Fruit fly (Drosophila melanogaster): ENCODE data around the gene CG13728.

Gene CG13728

DNA sequence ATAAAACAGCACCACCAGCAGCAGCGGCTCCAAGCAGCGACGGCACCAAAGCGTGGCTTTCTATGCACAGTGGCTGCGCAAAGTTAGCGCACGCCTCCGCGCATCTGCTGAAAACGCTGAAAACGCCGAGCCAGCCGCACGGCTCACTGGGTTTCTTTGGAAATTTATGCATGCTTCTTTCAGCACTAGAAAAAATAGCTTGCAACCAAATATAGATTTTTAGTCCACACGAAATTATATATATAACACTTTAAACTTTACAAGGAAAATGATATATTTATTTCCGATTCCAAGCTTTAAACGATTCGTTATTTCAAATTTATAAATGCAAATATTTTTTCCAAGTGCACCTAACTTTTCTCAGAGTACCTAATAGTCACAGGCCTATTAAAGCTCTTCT, 22.1 kb upstream of the CG13728 start (continued):
- TF ChIP-seq CG17186 (GFP tag; optimal IDR thresholded peaks at IDR 0.05) (no peak), dmrt11E (tag; optimal IDR thresholded peaks at IDR 0.05) (peak; percentile 42), slp2 (GFP tag; optimal IDR thresholded peaks at IDR 0.05) (no peak), CG8290 (GFP tag; optimal IDR thresholded peaks at IDR 0.05) (no peak), CG8290 (tag; optimal IDR thresholded peaks at IDR 0.05) (no peak), Kr (GFP tag; optimal IDR thresholded peaks at IDR 0.05) (no peak), vnd (GFP tag; IDR thresholded peaks at IDR 0.05; ENCODE audit: partially characterized antibody) (no peak), aop (GFP tag; IDR thresholded peaks at IDR 0.05) (no peak), CG10979 (tag; optimal IDR thresholded peaks at IDR 0.05) (peak; percentile 74), sima (GFP tag; optimal IDR thresholded peaks at IDR 0.05) (no peak), CG11695 (GFP tag; IDR thresholded peaks at IDR 0.05) (no peak), CG9876 (GFP tag; optimal IDR thresholded peaks at IDR 0.05) (no peak), CG17612 (GFP tag; IDR thresholded peaks at IDR 0.05) (no peak), Sry-δ (GFP tag; optimal IDR thresholded peaks at IDR 0.05) (no peak), ci (GFP tag; IDR thresholded peaks at IDR 0.05) (peak; percentile 55; the same call in 2 of the 3 replicates), NK7.1 (GFP tag; optimal IDR thresholded peaks at IDR 0.05) (no peak), MTF-1 (GFP tag; optimal IDR thresholded peaks at IDR 0.05; ENCODE audit: borderline replicate concordance) (no peak), Pdp1 (GFP tag; optimal IDR thresholded peaks at IDR 0.05) (peak; percentile 6 to 12), kay (GFP tag; optimal IDR thresholded peaks at IDR 0.05) (no peak), CG6854 (GFP tag; optimal IDR thresholded peaks at IDR 0.05) (peak; percentile 1), CG32772 (GFP tag; IDR thresholded peaks at IDR 0.05) (no peak), Xrp1 (GFP tag; IDR thresholded peaks at IDR 0.05) (peak; percentile 45; the same call in 1 of the 2 replicates), CG9727 (GFP tag; optimal IDR thresholded peaks at IDR 0.05) (peak; percentile 35), GATAe (GFP tag; conservative IDR thresholded peaks at IDR 0.05) (no peak), sim (GFP tag; IDR thresholded peaks at IDR 0.05) (no peak), ewg (GFP tag; optimal IDR thresholded peaks at IDR 0.05) (peak; percentile 14), prd (optimal IDR thresholded peaks at IDR 0.05) (no peak), prd (GFP tag; IDR thresholded peaks at IDR 0.05) (no peak; the same call in 2 of the 3 replicates), CG16815 (GFP tag; optimal IDR thresholded peaks at IDR 0.05) (no peak), CG4360 (GFP tag; IDR thresholded peaks at IDR 0.05) (no peak), Fer3 (tag; optimal IDR thresholded peaks at IDR 0.05) (peak; percentile 18), CG2129 (GFP tag; IDR thresholded peaks at IDR 0.05; ENCODE audit: partially characterized antibody) (no peak), YL-1 (GFP tag; optimal IDR thresholded peaks at IDR 0.05) (no peak), btn (GFP tag; optimal IDR thresholded peaks at IDR 0.05) (no peak), Dref (GFP tag; IDR thresholded peaks at IDR 0.05) (no peak), pb (GFP tag; optimal IDR thresholded peaks at IDR 0.05) (no peak), Neu2 (GFP tag; optimal IDR thresholded peaks at IDR 0.05; ENCODE audit: borderline replicate concordance) (no peak), CG30403 (GFP tag; optimal IDR thresholded peaks at IDR 0.05) (peak; percentile 45), NfI (GFP tag; optimal IDR thresholded peaks at IDR 0.05) (no peak), CG12744 (GFP tag; optimal IDR thresholded peaks at IDR 0.05) (no peak), Sry-β (GFP tag; optimal IDR thresholded peaks at IDR 0.05) (no peak), Ssrp (tag; optimal IDR thresholded peaks at IDR 0.05) (peak; percentile 48), Xbp1 (GFP tag; optimal IDR thresholded peaks at IDR 0.05) (peak; percentile 41), CG17361 (GFP tag; IDR thresholded peaks at IDR 0.05) (0 out of 3 replicates have a peak, but pooled peaks have one; percentile 30), her (GFP tag; optimal IDR thresholded peaks at IDR 0.05) (no peak), usp (GFP tag; optimal IDR thresholded peaks at IDR 0.05) (no peak), amos (GFP tag; IDR thresholded peaks at IDR 0.05; ENCODE audit: partially characterized antibody) (no peak), CG8388 (GFP tag; optimal IDR thresholded peaks at IDR 0.05) (peak; percentile 96), tll (GFP tag; optimal IDR thresholded peaks at IDR 0.05) (no peak), CG34376 (GFP tag; optimal IDR thresholded peaks at IDR 0.05) (no peak), phol (tag; optimal IDR thresholded peaks at IDR 0.05) (peak; percentile 54), sens-2 (GFP tag; IDR thresholded peaks at IDR 0.05) (no peak)

All from whole organism, embryonic.